Fruit fly (Drosophila melanogaster) whole organism, wandering third instar larva: ENCODE results near the gene CG8301.

ENCODE experiments used
- Abd-B ChIP-seq: fragments of >200 bp; optimal IDR thresholded peaks from 2 replicates; lab custom pipeline; 2017; ENCODE audit warnings: missing biosample characterization, missing genetic modification characterization
- Dif ChIP-seq: fragments of 200-275, 200-300 bp; sonication (Bioruptor generic); optimal IDR thresholded peaks from 2 replicates; lab custom pipeline; 2018; ENCODE audit warnings: missing biosample characterization, missing genetic modification characterization; ENCODE audit not compliant: partially characterized antibody
- Myc ChIP-seq: fragments of >200 bp; optimal IDR thresholded peaks from 2 replicates; lab custom pipeline; 2017
- OdsH ChIP-seq: fragments of 200-800 bp; sonication (Bioruptor generic); optimal IDR thresholded peaks from 2 replicates; lab custom pipeline; 2016; ENCODE audit warnings: missing biosample characterization, mild to moderate bottlenecking, missing genetic modification characterization
- br ChIP-seq: fragments of 200-800 bp; sonication (Bioruptor generic); optimal IDR thresholded peaks from 2 replicates; lab custom pipeline; 2016; ENCODE audit warnings: missing biosample characterization, missing genetic modification characterization
- dmrt93B ChIP-seq: fragments of 200-800 bp; sonication (Bioruptor generic); optimal IDR thresholded peaks from 2 replicates; lab custom pipeline; 2018; ENCODE audit warnings: missing biosample characterization, mild to moderate bottlenecking, missing genetic modification characterization
- fru ChIP-seq: fragments of 200-800 bp; sonication (Bioruptor generic); optimal IDR thresholded peaks from 3 replicates; lab custom pipeline; 2016; ENCODE audit warnings: missing biosample characterization, mild to moderate bottlenecking, missing genetic modification characterization
- jim ChIP-seq: fragments of 175-275, 200-325 bp; sonication (Bioruptor generic); optimal IDR thresholded peaks from 2 replicates; lab custom pipeline; 2016; ENCODE audit warnings: missing biosample characterization, mild to moderate bottlenecking, missing genetic modification characterization
- lola ChIP-seq: fragments of >200 bp; optimal IDR thresholded peaks from 2 replicates; lab custom pipeline; 2017; ENCODE audit warnings: missing biosample characterization, missing genetic modification characterization
- psq ChIP-seq: fragments of 200-800 bp; sonication (Bioruptor generic); optimal IDR thresholded peaks from 3 replicates; lab custom pipeline; 2017; ENCODE audit warnings: missing biosample characterization, mild to moderate bottlenecking, missing genetic modification characterization, moderate library complexity
- woc ChIP-seq: sonication (Bioruptor generic); optimal IDR thresholded peaks from 2 replicates; lab custom pipeline; 2016; ENCODE audit warnings: missing biosample characterization, mild to moderate bottlenecking, missing genetic modification characterization

dm6 chr3R:9581973-9582372 is 867 bp downstream of the CG8301 start:
- TF ChIP-seq psq (no peak), fru (GFP tag; lab: Kevin White, UChicago) (no peak), woc (GFP tag; lab: Kevin White, UChicago) (no peak), OdsH (GFP tag; lab: Kevin White, UChicago) (no peak), Dif (GFP tag; lab: Kevin White, UChicago) (no peak), lola (GFP tag; lab: Kevin White, UChicago) (no peak), Myc (lab: Kevin White, UChicago) (no peak), jim (GFP tag; lab: Kevin White, UChicago) (no peak), br (GFP tag; lab: Kevin White, UChicago) (no peak), Abd-B (GFP tag; lab: Kevin White, UChicago) (no peak), dmrt93B (GFP tag; lab: Kevin White, UChicago) (no peak)
